Worm (Caenorhabditis elegans) whole organism, early embryonic: ENCODE results near the gene dhs-12.

ENCODE experiments used
- B0310.2 ChIP-seq: sonication (generic microtip); optimal IDR thresholded peaks from 2 replicates; lab custom pipeline; 2016; ENCODE audit warnings: mild to moderate bottlenecking, missing genetic modification characterization, missing compliant biosample characterization
- aly-1 ChIP-seq: sonication (generic microtip); optimal IDR thresholded peaks from 2 replicates; lab custom pipeline; 2016; ENCODE audit warnings: missing genetic modification characterization, missing compliant biosample characterization
- ama-1 ChIP-seq: fragments of 150-350 bp; optimal IDR thresholded peaks from 2 replicates; lab custom pipeline; 2014
- flt-1 ChIP-seq: fragments of 200-800 bp; sonication (Bioruptor generic); IDR thresholded peaks from 2 replicates; pipeline ENCODE4 v1.3.6; 2022; ENCODE audit warnings: missing genetic modification characterization, missing compliant biosample characterization
- tbx-11 ChIP-seq: fragments of 200-800 bp; sonication (Bioruptor generic); IDR thresholded peaks from 2 replicates; pipeline ENCODE4 v1.3.6; 2022; ENCODE audit warnings: missing genetic modification characterization, missing compliant biosample characterization
- tra-4 ChIP-seq: sonication (generic microtip); optimal IDR thresholded peaks from 2 replicates; lab custom pipeline; 2017; ENCODE audit warnings: missing genetic modification characterization, missing compliant biosample characterization

DNA sequence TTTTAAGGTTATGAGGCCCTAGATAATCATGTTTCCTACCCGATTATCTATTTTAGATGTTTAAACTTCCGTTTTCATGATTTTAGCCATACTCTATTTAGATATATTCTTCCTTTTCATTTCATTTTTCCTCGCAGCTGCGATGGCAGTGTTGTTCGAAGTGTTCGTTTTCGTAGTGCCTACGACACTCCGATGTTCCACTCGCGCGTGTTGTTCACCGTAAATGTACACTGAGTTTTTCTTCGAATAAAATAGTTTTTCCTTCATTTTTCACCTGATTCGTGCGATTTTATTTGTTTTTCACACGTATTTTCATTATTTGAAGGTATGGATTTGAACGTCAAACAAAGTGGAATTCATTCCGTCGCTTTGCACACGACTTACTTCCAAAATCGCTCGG, 45.4 kb upstream of the dhs-12 start, which contains the start of gene dis-3:
- no peak for TF ChIP-seq tbx-11 (GFP tag; lab: Robert Waterston, UW)
- TF ChIP-seq flt-1 (GFP tag; lab: Robert Waterston, UW), result no peak
- TF ChIP-seq aly-1 (tag; lab: Kevin White, UChicago), result no peak
- no peak for TF ChIP-seq ama-1 (lab: Kevin White, UChicago)
- TF ChIP-seq B0310.2, result no peak
- TF ChIP-seq tra-4 (tag; lab: Kevin White, UChicago), result no peak
